Fruit fly (Drosophila melanogaster): Measurements from ENCODE around the gene CG3021.

DNA sequence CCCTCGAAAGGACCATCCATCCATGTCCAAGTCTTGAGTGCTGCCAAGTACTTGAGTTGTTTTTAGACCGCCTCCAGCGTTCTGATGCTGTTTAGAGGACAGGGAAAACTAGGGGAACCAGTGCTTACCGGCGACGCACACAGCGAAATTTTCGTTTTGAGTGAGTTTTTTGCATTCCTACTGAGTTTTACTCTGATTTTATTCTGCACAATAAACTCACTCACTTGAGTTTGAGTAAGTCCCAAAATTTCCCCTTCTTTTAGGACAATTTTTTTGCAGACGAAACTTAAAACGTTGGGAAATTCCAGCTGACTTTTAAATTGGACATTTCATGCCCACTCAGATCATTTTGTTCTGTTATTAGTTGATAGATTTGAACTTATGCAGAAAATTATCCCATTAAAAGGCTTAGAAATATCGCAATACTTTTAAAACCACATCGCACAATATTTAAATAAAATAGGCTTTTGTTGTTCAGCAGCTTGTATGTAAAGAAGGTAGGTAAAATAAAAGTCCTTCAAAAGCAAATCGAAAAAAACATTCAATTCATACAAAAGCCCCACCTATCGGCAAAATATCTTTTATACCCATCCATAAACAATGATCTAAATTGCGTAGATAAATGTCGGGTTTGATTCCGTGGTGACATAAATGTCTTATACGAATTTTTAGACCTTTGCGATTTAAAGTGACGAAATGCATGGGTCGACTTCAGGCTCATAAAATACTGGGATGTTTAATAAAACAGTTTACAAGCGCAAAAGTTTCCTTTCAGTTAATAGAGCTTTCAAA lies 16.9 kb upstream of the CG3021 start:
- TF ChIP-seq Snoo (tag; optimal IDR thresholded peaks at IDR 0.05) (no peak), Pif1A (GFP tag; optimal IDR thresholded peaks at IDR 0.05) (no peak), CG32121 (GFP tag; IDR thresholded peaks at IDR 0.05) (no peak), CG8301 (tag; optimal IDR thresholded peaks at IDR 0.05) (no peak), CG12605 (GFP tag; IDR thresholded peaks at IDR 0.05) (no peak), D1 (tag; optimal IDR thresholded peaks at IDR 0.05) (no peak), Ets98B (GFP tag; IDR thresholded peaks at IDR 0.05) (no peak), CG17806 (tag; optimal IDR thresholded peaks at IDR 0.05) (no peak), CG34367 (tag; optimal IDR thresholded peaks at IDR 0.05) (no peak)
